Fruit fly (Drosophila melanogaster): Measurements from ENCODE around the gene chrb.

DNA sequence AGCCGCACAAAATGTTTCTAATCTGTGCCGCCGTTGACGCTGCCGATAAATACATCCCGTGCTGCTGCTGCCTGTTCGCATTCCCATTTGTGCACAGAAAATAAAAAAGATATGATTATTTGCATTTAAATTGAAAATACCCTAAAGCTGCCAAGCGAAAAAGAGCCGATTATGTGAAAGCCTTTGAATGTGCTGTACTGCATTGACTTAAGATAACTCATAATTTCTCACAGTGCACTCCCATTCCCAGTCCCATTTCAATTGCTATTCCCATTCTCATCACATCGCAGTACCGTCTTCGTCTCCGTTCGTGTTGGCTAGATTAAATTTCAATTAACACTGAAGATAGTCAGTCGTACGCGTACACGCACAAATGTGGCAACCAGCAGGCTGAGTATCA lies 38.4 kb upstream of the chrb start:
- TF ChIP-seq Dll (optimal IDR thresholded peaks at IDR 0.05) (no peak), psq (optimal IDR thresholded peaks at IDR 0.05) (no peak), pan (optimal IDR thresholded peaks at IDR 0.05) (no peak)

Data from whole organism.